Worm (Caenorhabditis elegans) whole organism, L1 larva: ENCODE results near the gene K08B12.1.
A peak's percentile ranks its signal among the peaks of the same experiment; 100 is the strongest.

ENCODE experiments used
- C04F5.9 ChIP-seq: sonication (generic microtip); optimal IDR thresholded peaks from 2 replicates; lab custom pipeline; 2016; ENCODE audit warnings: missing genetic modification characterization, missing compliant biosample characterization
- C16A3.4 ChIP-seq: fragments of 150-350 bp; optimal IDR thresholded peaks from 2 replicates; lab custom pipeline; 2014; ENCODE audit warnings: missing biosample characterization, missing genetic modification characterization
- F16B12.6 ChIP-seq: fragments of 150-350 bp; optimal IDR thresholded peaks from 2 replicates; lab custom pipeline; 2014; ENCODE audit warnings: missing biosample characterization, missing genetic modification characterization
- aha-1 ChIP-seq: fragments of 150-350 bp; optimal IDR thresholded peaks from 2 replicates; lab custom pipeline; 2014; ENCODE audit warnings: missing biosample characterization, missing genetic modification characterization
- aly-2 ChIP-seq: fragments of 150-350 bp; optimal IDR thresholded peaks from 2 replicates; lab custom pipeline; 2014; ENCODE audit warnings: missing biosample characterization, missing genetic modification characterization
- ama-1 ChIP-seq: fragments of 150-350 bp; optimal IDR thresholded peaks from 2 replicates; lab custom pipeline; 2014
- blmp-1 ChIP-seq: fragments of 150-350 bp; optimal IDR thresholded peaks from 2 replicates; lab custom pipeline; 2014; ENCODE audit warnings: missing biosample characterization, missing genetic modification characterization
- ceh-63 ChIP-seq: fragments of 200-800 bp; sonication (Bioruptor generic); optimal IDR thresholded peaks from 2 replicates; lab custom pipeline; 2018; ENCODE audit warnings: mild to moderate bottlenecking, missing genetic modification characterization, missing compliant biosample characterization
- ceh-82 ChIP-seq, 3 experiments: fragments of 150-350 bp in 1 of 3; sonication (generic microtip) in 2 of 3; optimal IDR thresholded peaks; 2 replicates each; lab custom pipeline; 2014 to 2017; ENCODE audit warnings: missing biosample characterization in 3 of 3, missing genetic modification characterization in 3 of 3
- efl-1 ChIP-seq, 4 experiments: fragments of 150-350 bp; optimal IDR thresholded peaks in 3 of 4; peaks in 1 of 4; 1 replicate in 1 of 4; 2 replicates in 3 of 4; lab custom pipeline; 2014; ENCODE audit warnings: missing biosample characterization in 2 of 4, missing genetic modification characterization in 2 of 4, missing genetic modification reagents in 2 of 4
- egl-13 ChIP-seq: sonication (generic microtip); optimal IDR thresholded peaks from 2 replicates; lab custom pipeline; 2016; ENCODE audit warnings: missing genotype, missing genetic modification reagents, missing genetic modification characterization, missing compliant biosample characterization
- elt-3 ChIP-seq, 6 experiments: fragments of 150-350 bp in 1 of 6; sonication (generic microtip); optimal IDR thresholded peaks; 2 replicates each; lab custom pipeline; 2017 to 2018; ENCODE audit warnings: missing biosample characterization in 6 of 6, missing genetic modification characterization in 6 of 6, inconsistent platforms in 1 of 6
- ets-5 ChIP-seq: fragments of 200-800 bp; sonication (Bioruptor generic); IDR thresholded peaks from 2 replicates; pipeline ENCODE4 v1.3.6; 2022; ENCODE audit warnings: missing genetic modification characterization, missing compliant biosample characterization
- fkh-8 ChIP-seq: sonication (generic microtip); optimal IDR thresholded peaks from 2 replicates; lab custom pipeline; 2016; ENCODE audit warnings: mild to moderate bottlenecking, missing genetic modification characterization, missing compliant biosample characterization
- fos-1 ChIP-seq: fragments of 150-350 bp; optimal IDR thresholded peaks from 2 replicates; lab custom pipeline; 2014; ENCODE audit warnings: missing biosample characterization, missing genetic modification characterization
- grh-1 ChIP-seq: fragments of 200-800 bp; sonication (Bioruptor generic); IDR thresholded peaks from 2 replicates; pipeline ENCODE4 v1.3.6; 2022; ENCODE audit warnings: missing genetic modification reagents, missing genetic modification characterization, missing compliant biosample characterization
- hpl-2 ChIP-seq: fragments of 150-350 bp; optimal IDR thresholded peaks from 2 replicates; lab custom pipeline; 2014; ENCODE audit warnings: missing biosample characterization, missing genetic modification reagents, missing genetic modification characterization
- jun-1 ChIP-seq: fragments of 150-350 bp; optimal IDR thresholded peaks from 2 replicates; lab custom pipeline; 2014; ENCODE audit warnings: missing biosample characterization, missing genetic modification reagents, missing genetic modification characterization
- lin-14 ChIP-seq: fragments of 200-800 bp; sonication (Bioruptor generic); optimal IDR thresholded peaks from 2 replicates; lab custom pipeline; 2018; ENCODE audit warnings: mild to moderate bottlenecking, missing genetic modification characterization, moderate library complexity, missing compliant biosample characterization
- lin-15B ChIP-seq: fragments of 150-350 bp; sonication (generic microtip); optimal IDR thresholded peaks from 3 replicates; lab custom pipeline; 2014; ENCODE audit warnings: missing biosample characterization, missing genetic modification characterization
- lin-35 ChIP-seq, 2 experiments: fragments of 150-350 bp; optimal IDR thresholded peaks; 2 replicates each; lab custom pipeline; 2014; ENCODE audit warnings: missing biosample characterization in 2 of 2, missing genetic modification characterization in 2 of 2, missing genetic modification reagents in 2 of 2
- lir-3 ChIP-seq: sonication (generic microtip); optimal IDR thresholded peaks from 2 replicates; lab custom pipeline; 2016; ENCODE audit warnings: mild to moderate bottlenecking, missing genetic modification characterization, moderate library complexity, missing compliant biosample characterization; ENCODE audit not compliant: poor library complexity
- lsy-2 ChIP-seq, 2 experiments: fragments of 150-350 bp; optimal IDR thresholded peaks; 2 replicates each; lab custom pipeline; 2014; ENCODE audit warnings: missing biosample characterization in 2 of 2, missing genetic modification characterization in 2 of 2
- mdl-1 ChIP-seq, 2 experiments: fragments of 150-350 bp; optimal IDR thresholded peaks; 2 replicates each; lab custom pipeline; 2014 to 2017; ENCODE audit warnings: missing biosample characterization in 2 of 2, missing genetic modification characterization in 2 of 2, inconsistent platforms in 1 of 2
- mef-2 ChIP-seq: fragments of 150-350 bp; optimal IDR thresholded peaks from 2 replicates; lab custom pipeline; 2014; ENCODE audit warnings: missing biosample characterization, missing genetic modification characterization
- mep-1 ChIP-seq: fragments of 150-350 bp; optimal IDR thresholded peaks from 2 replicates; lab custom pipeline; 2014; ENCODE audit warnings: missing biosample characterization, missing genetic modification characterization
- nhr-12 ChIP-seq: sonication (generic microtip); optimal IDR thresholded peaks from 2 replicates; lab custom pipeline; 2017; ENCODE audit warnings: missing biosample characterization, missing genetic modification characterization
- nhr-19 ChIP-seq: fragments of 200-800 bp; sonication (Bioruptor generic); conservative IDR thresholded peaks from 2 replicates; pipeline ENCODE4 v1.3.6; 2022; ENCODE audit warnings: missing genetic modification characterization, missing compliant biosample characterization
- nhr-20 ChIP-seq: sonication (generic microtip); optimal IDR thresholded peaks from 2 replicates; lab custom pipeline; 2016; ENCODE audit warnings: mild to moderate bottlenecking, missing genetic modification characterization, missing compliant biosample characterization
- nhr-237 ChIP-seq: fragments of 150-350 bp; optimal IDR thresholded peaks from 2 replicates; lab custom pipeline; 2014; ENCODE audit warnings: missing biosample characterization, missing genetic modification characterization
- nhr-28 ChIP-seq: fragments of 150-350 bp; optimal IDR thresholded peaks from 2 replicates; lab custom pipeline; 2014; ENCODE audit warnings: missing biosample characterization, missing genetic modification characterization
- nhr-47 ChIP-seq: sonication (generic microtip); optimal IDR thresholded peaks from 2 replicates; lab custom pipeline; 2016; ENCODE audit warnings: mild to moderate bottlenecking, missing genetic modification characterization, moderate library complexity, missing compliant biosample characterization
- nhr-71 ChIP-seq: sonication (generic microtip); optimal IDR thresholded peaks from 2 replicates; lab custom pipeline; 2016; ENCODE audit warnings: mild to moderate bottlenecking, missing genetic modification characterization, moderate library complexity, missing compliant biosample characterization
- nhr-76 ChIP-seq: sonication (generic microtip); optimal IDR thresholded peaks from 2 replicates; lab custom pipeline; 2017; ENCODE audit warnings: missing biosample characterization, missing genetic modification characterization
- nhr-77 ChIP-seq: fragments of 150-350 bp; optimal IDR thresholded peaks from 2 replicates; lab custom pipeline; 2014; ENCODE audit warnings: missing biosample characterization, missing genetic modification characterization
- nhr-84 ChIP-seq: sonication (generic microtip); optimal IDR thresholded peaks from 2 replicates; lab custom pipeline; 2017; ENCODE audit warnings: missing biosample characterization, missing genetic modification characterization
- nhr-90 ChIP-seq: sonication (generic microtip); optimal IDR thresholded peaks from 2 replicates; lab custom pipeline; 2016; ENCODE audit warnings: mild to moderate bottlenecking, missing genetic modification characterization, missing compliant biosample characterization; ENCODE audit not compliant: poor library complexity
- pax-3 ChIP-seq: fragments of 200-800 bp; sonication (Bioruptor generic); optimal IDR thresholded peaks from 2 replicates; lab custom pipeline; 2018; ENCODE audit warnings: mild to moderate bottlenecking, missing genetic modification characterization, moderate library complexity, missing compliant biosample characterization
- skn-1 ChIP-seq: fragments of 150-350 bp; optimal IDR thresholded peaks from 2 replicates; lab custom pipeline; 2014; ENCODE audit warnings: missing biosample characterization, missing genetic modification characterization
- snu-23 ChIP-seq: sonication (generic microtip); optimal IDR thresholded peaks from 2 replicates; lab custom pipeline; 2016; ENCODE audit warnings: missing genetic modification characterization, missing compliant biosample characterization
- sox-4 ChIP-seq: sonication (generic microtip); optimal IDR thresholded peaks from 2 replicates; lab custom pipeline; 2016; ENCODE audit warnings: missing genetic modification characterization, missing compliant biosample characterization
- sup-37 ChIP-seq: fragments of 200-800 bp; sonication (Bioruptor generic); optimal IDR thresholded peaks from 2 replicates; lab custom pipeline; 2018; ENCODE audit warnings: mild to moderate bottlenecking, missing genetic modification characterization, missing compliant biosample characterization
- tbx-2 ChIP-seq: sonication (generic microtip); optimal IDR thresholded peaks from 2 replicates; lab custom pipeline; 2016; ENCODE audit warnings: missing genetic modification characterization, missing compliant biosample characterization
- tlp-1 ChIP-seq: fragments of 150-350 bp; optimal IDR thresholded peaks from 2 replicates; lab custom pipeline; 2014; ENCODE audit warnings: missing biosample characterization, missing genetic modification characterization
- unc-130 ChIP-seq: fragments of 150-350 bp; optimal IDR thresholded peaks from 2 replicates; lab custom pipeline; 2017; ENCODE audit warnings: missing biosample characterization, missing genetic modification characterization, inconsistent platforms
- unc-98 ChIP-seq: fragments of 200-800 bp; sonication (Bioruptor generic); IDR thresholded peaks from 2 replicates; pipeline ENCODE4 v1.3.6; 2022; ENCODE audit warnings: missing genetic modification characterization, missing compliant biosample characterization
- vab-15 ChIP-seq: sonication (generic microtip); optimal IDR thresholded peaks from 2 replicates; lab custom pipeline; 2017; ENCODE audit warnings: missing genotype, mild to moderate bottlenecking, missing genetic modification characterization, missing compliant biosample characterization
- xbp-1 ChIP-seq: sonication (generic microtip); optimal IDR thresholded peaks from 2 replicates; lab custom pipeline; 2016; ENCODE audit warnings: missing genetic modification characterization, missing compliant biosample characterization
- zip-4 ChIP-seq: fragments of 200-800 bp; sonication (Bioruptor generic); optimal IDR thresholded peaks from 2 replicates; lab custom pipeline; 2018; ENCODE audit warnings: mild to moderate bottlenecking, missing genetic modification characterization, moderate library complexity, missing compliant biosample characterization
- ztf-11 ChIP-seq, 2 experiments: sonication (generic microtip); optimal IDR thresholded peaks; 2 replicates each; lab custom pipeline; 2016 to 2017; ENCODE audit warnings: missing genetic modification characterization in 2 of 2, missing biosample characterization in 1 of 2, missing compliant biosample characterization in 1 of 2
- ztf-4 ChIP-seq: fragments of 150-350 bp; optimal IDR thresholded peaks from 2 replicates; lab custom pipeline; 2014; ENCODE audit warnings: missing biosample characterization, missing genetic modification characterization

Gene K08B12.1

ce11 chrV:6246454-6246981 lies 12.6 kb upstream of the K08B12.1 start, which contains the start of gene dmd-7 (continued):
- no peak for TF ChIP-seq nhr-28 (tag; lab: Kevin White, UChicago)

DNA sequence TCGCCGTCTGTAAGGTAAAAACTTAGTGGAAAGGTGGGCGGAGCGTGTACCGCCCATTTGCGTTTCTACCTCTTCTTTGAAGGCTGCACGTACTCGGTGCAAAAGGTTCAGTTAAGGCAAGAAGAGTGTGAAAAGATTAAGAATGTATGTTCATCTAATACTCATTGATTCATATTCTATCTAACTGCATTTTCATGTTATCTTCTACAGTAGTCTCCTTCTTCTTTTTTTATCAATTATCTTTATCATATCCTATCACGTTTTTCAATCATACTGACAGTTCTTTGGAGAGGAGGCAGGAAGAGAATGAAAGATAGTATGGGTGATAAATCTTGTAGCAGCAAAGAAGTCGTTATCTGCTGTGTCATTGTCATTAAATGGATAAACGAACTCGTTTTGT lies 11.8 kb upstream of the K08B12.1 start:
- TF ChIP-seq efl-1 (optimal IDR thresholded peaks at IDR 0.05; lab: Kevin White, UChicago) = peak in 1 of 2 experiments; percentile 7
- no peak for TF ChIP-seq efl-1 (GFP tag; optimal IDR thresholded peaks at IDR 0.05 in 1 of 2; lab: Kevin White, UChicago)
- TF ChIP-seq tbx-2 (tag; lab: Kevin White, UChicago) = peak; percentile 50
- peak; percentile 34 for TF ChIP-seq C16A3.4 (tag; lab: Kevin White, UChicago)
- TF ChIP-seq sup-37 (GFP tag; lab: Kevin White, UChicago) = no peak
- peak; percentile 47; the same call in 1 of the 2 replicates for TF ChIP-seq grh-1 (GFP tag; lab: Robert Waterston, UW)
- no peak for TF ChIP-seq nhr-77 (tag; lab: Kevin White, UChicago)
- TF ChIP-seq mdl-1 (tag; optimal IDR thresholded peaks at IDR 0.05; lab: Kevin White, UChicago) = peak in 1 of 2 experiments; percentile 44
- TF ChIP-seq nhr-84 (tag; lab: Kevin White, UChicago) = no peak
- no peak for TF ChIP-seq ceh-63
- TF ChIP-seq elt-3 (tag; optimal IDR thresholded peaks at IDR 0.05; lab: Kevin White, UChicago) = peak; percentile 1 to 97 (median 86)
- TF ChIP-seq vab-15 (tag; lab: Kevin White, UChicago) = no peak
- TF ChIP-seq nhr-47 (tag; lab: Kevin White, UChicago) = peak; percentile 65
- TF ChIP-seq lsy-2 (tag; optimal IDR thresholded peaks at IDR 0.05; lab: Kevin White, UChicago) = peak; percentile 65 to 81
- peak; percentile 82 for TF ChIP-seq nhr-71 (tag; lab: Kevin White, UChicago)
- no peak for TF ChIP-seq C04F5.9
- TF ChIP-seq pax-3 (tag; lab: Kevin White, UChicago) = no peak
- TF ChIP-seq zip-4 (GFP tag; lab: Kevin White, UChicago) = no peak
- no peak for TF ChIP-seq nhr-237 (tag; lab: Kevin White, UChicago)
- TF ChIP-seq xbp-1 = no peak
- TF ChIP-seq nhr-20 (tag; lab: Kevin White, UChicago) = peak; percentile 87
- no peak for TF ChIP-seq ztf-11 (tag; optimal IDR thresholded peaks at IDR 0.05; lab: Kevin White, UChicago)
- no peak for TF ChIP-seq tlp-1 (tag; lab: Kevin White, UChicago)
- TF ChIP-seq unc-98 (GFP tag; lab: Robert Waterston, UW) = no peak
- no peak for TF ChIP-seq nhr-12 (tag; lab: Kevin White, UChicago)
- TF ChIP-seq ets-5 (GFP tag; lab: Robert Waterston, UW) = no peak
- no peak for TF ChIP-seq aly-2 (tag; lab: Kevin White, UChicago)
- TF ChIP-seq jun-1 (tag; lab: Kevin White, UChicago) = no peak
- peak; percentile 40 for TF ChIP-seq sox-4 (tag; lab: Kevin White, UChicago)
- no peak for TF ChIP-seq hpl-2 (GFP tag; lab: Kevin White, UChicago)
- TF ChIP-seq ama-1 (lab: Kevin White, UChicago) = no peak
- peak; percentile 21 for TF ChIP-seq lir-3 (tag; lab: Kevin White, UChicago)
- TF ChIP-seq snu-23 (GFP tag; lab: Kevin White, UChicago) = peak; percentile 59
- no peak for TF ChIP-seq nhr-76 (tag; lab: Kevin White, UChicago)
- no peak for TF ChIP-seq egl-13 (tag; lab: Kevin White, UChicago)
- no peak for TF ChIP-seq ztf-4 (tag; lab: Kevin White, UChicago)
- TF ChIP-seq blmp-1 (tag; lab: Kevin White, UChicago) = peak; percentile 65
- peak; percentile 43 for TF ChIP-seq aha-1 (tag; lab: Kevin White, UChicago)
- TF ChIP-seq F16B12.6 (tag; lab: Kevin White, UChicago) = no peak
- TF ChIP-seq mep-1 = peak; percentile 36
- peak; percentile 78 for TF ChIP-seq lin-14 (GFP tag; lab: Kevin White, UChicago)
- TF ChIP-seq ceh-82 (tag; optimal IDR thresholded peaks at IDR 0.05; lab: Kevin White, UChicago) = no peak
- no peak for TF ChIP-seq skn-1 (tag; lab: Kevin White, UChicago)
- TF ChIP-seq nhr-28 (tag; lab: Kevin White, UChicago) = no peak
- peak; percentile 64 for TF ChIP-seq unc-130 (tag; lab: Kevin White, UChicago)
- peak in 1 of 2 experiments; percentile 70 for TF ChIP-seq lin-35 (GFP tag; optimal IDR thresholded peaks at IDR 0.05; lab: Kevin White, UChicago)
- no peak for TF ChIP-seq fkh-8 (tag; lab: Kevin White, UChicago)
- TF ChIP-seq fos-1 (tag; lab: Kevin White, UChicago) = no peak
- TF ChIP-seq nhr-90 (tag; lab: Kevin White, UChicago) = peak; percentile 75
- TF ChIP-seq lin-15B (tag; lab: Kevin White, UChicago) = no peak
- TF ChIP-seq nhr-19 = peak; percentile 73
- TF ChIP-seq mef-2 (tag; lab: Kevin White, UChicago) = no peak
